Worm (Caenorhabditis elegans): Measurements from ENCODE around the gene sph-1.

sph-1 gene

DNA sequence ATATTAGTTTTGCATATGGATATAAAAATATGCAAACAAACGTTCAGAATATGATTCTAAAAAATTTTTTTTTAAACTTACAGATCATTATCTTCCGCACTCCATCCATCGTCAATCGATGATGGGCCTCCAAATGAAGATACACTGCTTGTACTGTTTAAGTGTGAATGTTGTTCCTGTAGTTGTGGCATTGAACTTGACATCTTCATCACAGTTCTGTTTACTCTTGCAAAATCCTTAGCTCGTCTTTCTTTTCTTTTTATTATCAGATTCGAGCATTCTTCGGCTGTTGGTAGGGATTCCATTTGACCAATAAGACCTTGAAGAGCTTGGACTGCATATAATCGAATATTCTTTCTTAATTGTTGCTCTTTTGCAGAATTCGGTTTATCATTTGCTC lies 28.3 kb downstream of the sph-1 start:
- TF ChIP-seq flt-1 (GFP tag; IDR thresholded peaks at IDR 0.05) (no peak), ref-1 (GFP tag; conservative IDR thresholded peaks at IDR 0.05) (no peak), tab-1 (GFP tag; IDR thresholded peaks at IDR 0.05) (no peak), cog-1 (tag; optimal IDR thresholded peaks at IDR 0.05) (no peak), ztf-29 (GFP tag; IDR thresholded peaks at IDR 0.05) (no peak), T22C8.4 (GFP tag; IDR thresholded peaks at IDR 0.05) (no peak), klf-2 (GFP tag; conservative IDR thresholded peaks at IDR 0.05) (no peak), ztf-23 (GFP tag; IDR thresholded peaks at IDR 0.05) (no peak), med-1 (GFP tag; optimal IDR thresholded peaks at IDR 0.05; ENCODE audit: insufficient read depth) (no peak)

DNA sequence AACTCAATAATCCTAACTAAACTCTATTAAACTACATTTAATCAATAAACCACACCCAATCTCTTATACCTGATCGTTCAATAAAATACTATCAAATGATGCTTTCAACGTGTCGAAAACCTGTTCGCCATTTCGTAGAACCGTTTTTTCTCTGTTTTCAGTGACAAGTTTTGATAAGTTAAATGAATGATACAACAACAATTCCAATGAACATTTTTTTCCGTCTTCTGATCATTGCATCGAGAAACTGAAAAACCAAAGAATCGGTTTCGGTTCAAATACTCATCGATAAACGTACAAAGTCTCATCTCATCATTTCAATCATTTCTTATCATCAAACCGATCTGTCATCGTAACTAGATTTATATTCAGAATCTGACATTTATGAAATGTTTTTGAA lies 30.2 kb downstream of the sph-1 start:
- no peak for TF ChIP-seq med-1 (GFP tag; optimal IDR thresholded peaks at IDR 0.05; ENCODE audit: insufficient read depth)
- TF ChIP-seq ref-1 (GFP tag; conservative IDR thresholded peaks at IDR 0.05): no peak
- TF ChIP-seq klf-2 (GFP tag; conservative IDR thresholded peaks at IDR 0.05): no peak

DNA sequence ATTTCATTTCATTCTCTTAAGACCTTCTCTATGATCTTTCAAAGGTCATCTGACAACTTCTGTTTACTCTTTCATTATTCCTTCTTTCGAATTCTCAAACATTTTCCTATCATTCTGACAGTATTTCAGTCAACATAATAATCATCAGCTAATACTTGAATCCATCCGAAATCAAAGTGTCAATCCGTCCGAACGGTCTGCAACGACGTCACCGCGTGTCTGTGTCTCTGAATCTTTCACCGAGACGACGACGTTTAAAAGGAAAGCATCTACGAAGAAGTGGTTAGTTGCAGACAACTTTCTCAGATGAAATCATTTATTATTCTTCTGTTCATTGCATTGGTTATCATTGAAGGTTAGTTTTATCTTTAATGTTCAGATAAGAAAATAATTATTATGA lies 31.1 kb downstream of the sph-1 start, which contains the start of gene Y42H9AR.5:
TSS of gene Y42H9AR.5 (plus strand) at position 301 of the 400 bp plus-strand sequence.
- TF ChIP-seq klf-2 (GFP tag; conservative IDR thresholded peaks at IDR 0.05): no peak
- no peak for TF ChIP-seq flt-1 (GFP tag; IDR thresholded peaks at IDR 0.05)
- TF ChIP-seq ztf-23 (GFP tag; IDR thresholded peaks at IDR 0.05): no peak
- TF ChIP-seq ref-1 (GFP tag; conservative IDR thresholded peaks at IDR 0.05): no peak
- TF ChIP-seq med-1 (GFP tag; optimal IDR thresholded peaks at IDR 0.05; ENCODE audit: insufficient read depth): no peak
- no peak for TF ChIP-seq ztf-29 (GFP tag; IDR thresholded peaks at IDR 0.05)
- TF ChIP-seq T22C8.4 (GFP tag; IDR thresholded peaks at IDR 0.05): no peak

DNA sequence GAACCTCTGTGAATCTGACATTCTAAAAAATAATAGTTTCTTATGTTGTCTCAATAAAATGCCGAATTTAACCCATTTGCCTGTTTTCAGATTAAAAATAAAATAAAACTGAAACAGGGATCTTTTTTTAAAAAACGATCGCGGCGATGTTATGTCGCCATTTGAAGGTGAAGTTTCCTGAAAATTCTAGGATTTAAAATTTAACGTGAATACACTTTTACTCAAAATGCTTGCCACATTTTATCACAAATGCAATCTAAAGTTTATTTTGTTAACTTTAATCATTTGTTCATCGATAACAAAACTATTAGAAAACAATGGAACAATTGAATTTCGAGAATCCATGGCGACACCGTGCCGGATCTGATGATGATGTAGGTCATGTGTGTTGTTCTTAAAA lies 33.8 kb downstream of the sph-1 start, which contains the start of gene Y42H9AR.2:
TSS of gene Y42H9AR.2 (plus strand) at position 301 of the 400 bp plus-strand sequence.
- TF ChIP-seq ztf-23 (GFP tag; IDR thresholded peaks at IDR 0.05): no peak
- TF ChIP-seq T22C8.4 (GFP tag; IDR thresholded peaks at IDR 0.05): no peak
- TF ChIP-seq cog-1 (tag; optimal IDR thresholded peaks at IDR 0.05): no peak
- TF ChIP-seq ztf-29 (GFP tag; IDR thresholded peaks at IDR 0.05): no peak

DNA sequence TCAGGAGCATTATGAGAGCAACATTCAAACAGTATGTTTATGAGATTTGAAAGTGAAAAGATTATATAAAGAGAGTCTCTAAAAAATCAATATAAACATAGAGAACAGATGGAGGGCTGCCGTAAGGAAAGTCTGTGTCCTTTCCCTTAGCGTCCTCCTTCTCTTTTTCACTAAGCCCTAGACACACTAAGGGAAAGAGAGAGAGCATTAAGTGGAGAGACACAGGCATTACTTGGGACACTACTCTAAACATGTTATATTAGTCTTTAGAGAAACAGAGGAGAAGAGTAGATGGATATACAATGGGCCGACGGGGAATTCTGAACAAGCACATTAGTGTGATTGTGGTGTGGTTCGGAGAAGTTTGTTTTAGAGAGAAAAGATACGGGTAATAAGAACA lies 37.0 kb downstream of the sph-1 start:
- no peak for TF ChIP-seq flt-1 (GFP tag; IDR thresholded peaks at IDR 0.05)
- TF ChIP-seq cog-1 (tag; optimal IDR thresholded peaks at IDR 0.05): no peak

DNA sequence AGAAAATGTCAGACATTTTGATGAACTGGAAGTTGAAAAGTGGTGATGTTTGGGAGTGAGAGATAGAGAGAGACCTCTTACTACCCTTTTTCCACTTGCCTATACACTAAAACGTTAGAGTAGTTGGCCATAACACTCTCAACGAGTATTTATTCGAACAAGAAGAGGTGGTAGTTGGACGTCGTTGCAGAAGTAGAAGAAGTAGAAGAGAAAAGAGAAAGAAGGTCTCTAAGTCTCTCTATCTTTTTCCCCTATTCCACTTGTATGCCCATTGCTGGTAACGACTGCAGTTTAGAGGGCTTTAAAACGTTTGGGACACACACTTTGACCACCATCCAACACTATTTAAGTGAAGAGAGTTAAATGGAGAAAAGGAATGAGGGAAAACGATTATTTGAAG lies 41.8 kb downstream of the sph-1 start:
- TF ChIP-seq T22C8.4 (GFP tag; IDR thresholded peaks at IDR 0.05) (no peak), tab-1 (GFP tag; IDR thresholded peaks at IDR 0.05) (no peak), flt-1 (GFP tag; IDR thresholded peaks at IDR 0.05) (no peak), med-1 (GFP tag; optimal IDR thresholded peaks at IDR 0.05; ENCODE audit: insufficient read depth) (no peak), ztf-23 (GFP tag; IDR thresholded peaks at IDR 0.05) (no peak), ref-1 (GFP tag; conservative IDR thresholded peaks at IDR 0.05) (no peak), ztf-29 (GFP tag; IDR thresholded peaks at IDR 0.05) (no peak), cog-1 (tag; optimal IDR thresholded peaks at IDR 0.05) (no peak), klf-2 (GFP tag; conservative IDR thresholded peaks at IDR 0.05) (no peak)

DNA sequence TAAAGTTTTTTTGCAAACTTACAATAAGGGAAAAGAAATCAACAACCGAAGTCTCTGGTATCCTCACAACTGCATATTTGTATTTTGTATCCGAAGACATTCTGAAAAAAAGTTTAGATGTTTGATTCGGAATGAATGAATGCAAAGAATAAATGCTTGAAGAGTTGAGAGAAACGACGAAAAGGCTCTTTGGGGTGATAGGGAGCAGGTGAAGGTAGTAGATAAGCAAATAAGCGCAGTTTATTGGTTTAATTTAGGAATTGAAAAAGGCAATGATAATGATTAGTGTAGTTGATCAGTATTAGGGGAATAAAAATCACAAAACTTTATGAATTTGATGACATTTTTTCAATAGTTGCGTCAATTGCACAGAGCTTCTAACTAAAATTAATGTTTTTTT lies 46.8 kb downstream of the sph-1 start, which contains the start of gene nsy-7:
TSS of gene nsy-7 (minus strand) at position 101 of the 400 bp plus-strand sequence.
- TF ChIP-seq cog-1 (tag; optimal IDR thresholded peaks at IDR 0.05) (no peak), klf-2 (GFP tag; conservative IDR thresholded peaks at IDR 0.05) (no peak), tab-1 (GFP tag; IDR thresholded peaks at IDR 0.05) (no peak), ztf-23 (GFP tag; IDR thresholded peaks at IDR 0.05) (no peak), T22C8.4 (GFP tag; IDR thresholded peaks at IDR 0.05) (no peak), flt-1 (GFP tag; IDR thresholded peaks at IDR 0.05) (no peak)
